Worm (Caenorhabditis elegans): ENCODE data around the gene capg-2.
A peak's percentile ranks its signal among the peaks of the same experiment; 100 is the strongest.

The capg-2 gene

DNA sequence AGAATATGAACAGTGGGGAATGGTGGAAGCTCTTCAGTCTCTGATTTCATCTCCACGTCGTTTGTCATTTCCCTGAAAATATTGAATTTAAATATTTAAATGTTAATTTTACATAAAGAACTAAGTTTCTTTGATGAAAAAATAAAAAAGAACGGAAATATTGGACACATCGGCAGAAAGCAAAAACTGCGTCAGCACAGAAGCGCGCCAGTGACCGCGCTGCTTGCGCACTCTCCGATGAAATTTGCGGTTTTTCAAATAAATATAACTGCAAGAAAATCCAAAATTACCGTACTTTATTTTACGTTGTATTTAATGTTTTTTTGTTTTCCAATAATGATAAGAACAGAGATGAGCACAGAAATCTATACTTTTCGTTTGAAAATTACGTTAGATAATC, 19.9 kb downstream of the capg-2 start, which contains the start of the genes srpa-68 and srh-16 (continued):
- TF ChIP-seq ztf-11 (tag; optimal IDR thresholded peaks at IDR 0.05) (no peak), sem-4 (tag; optimal IDR thresholded peaks at IDR 0.05) (peak; percentile 83), unc-39 (tag; optimal IDR thresholded peaks at IDR 0.05) (no peak), sma-9 (GFP tag; optimal IDR thresholded peaks at IDR 0.05) (peak; percentile 95), sma-9 (tag; optimal IDR thresholded peaks at IDR 0.05) (no peak), sma-3 (GFP tag; optimal IDR thresholded peaks at IDR 0.05) (peak; percentile 90)

DNA sequence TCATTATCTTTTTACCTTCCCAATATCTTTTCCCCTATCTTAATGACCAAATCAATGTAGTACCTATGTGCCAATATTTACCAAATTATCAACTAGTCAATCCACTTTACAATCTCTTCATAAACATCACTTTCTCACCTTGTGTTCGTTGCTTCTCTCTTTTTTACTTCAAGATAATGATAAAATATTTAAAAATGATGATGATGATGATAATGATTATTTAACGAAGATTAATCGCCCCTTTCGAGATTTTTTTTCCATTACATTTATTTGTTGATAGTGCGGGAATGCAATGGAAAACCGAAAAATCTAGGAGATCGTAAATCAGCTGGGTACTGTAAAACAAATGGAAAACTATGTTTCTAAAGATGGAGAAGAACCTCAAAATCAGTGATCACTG, 22.4 kb downstream of the capg-2 start:
- no peak for TF ChIP-seq sem-4 (tag; optimal IDR thresholded peaks at IDR 0.05)
- peak; percentile 12 for TF ChIP-seq mab-5 (tag; optimal IDR thresholded peaks at IDR 0.05)
- TF ChIP-seq nhr-23 (tag; optimal IDR thresholded peaks at IDR 0.05): no peak
- no peak for TF ChIP-seq alr-1 (tag; optimal IDR thresholded peaks at IDR 0.05)
- peak; percentile 28 for TF ChIP-seq nhr-25 (tag; optimal IDR thresholded peaks at IDR 0.05)
- no peak for TF ChIP-seq mbf-1 (tag; optimal IDR thresholded peaks at IDR 0.05)
- peak; percentile 22 for TF ChIP-seq egl-27 (tag; optimal IDR thresholded peaks at IDR 0.05)
- TF ChIP-seq sma-3 (GFP tag; optimal IDR thresholded peaks at IDR 0.05): peak; percentile 61

DNA sequence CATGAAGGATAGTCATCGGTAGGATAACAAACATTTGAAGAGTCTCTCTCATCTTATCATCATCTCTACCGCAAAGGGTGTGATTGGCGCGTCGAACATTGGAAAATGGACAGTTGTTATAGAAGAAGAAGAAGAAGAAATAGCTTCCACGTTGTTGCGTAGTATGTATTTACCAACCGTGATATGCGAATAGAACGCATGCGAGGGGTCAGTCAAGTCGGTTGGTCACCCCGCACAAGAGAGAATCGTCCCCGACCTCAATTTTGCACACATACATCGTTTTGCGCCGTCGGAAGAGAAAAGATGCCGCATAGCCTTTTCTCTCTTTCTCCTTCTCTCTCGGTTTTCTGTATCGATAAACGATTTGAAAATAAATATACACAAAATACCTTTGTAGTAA, 23.3 kb downstream of the capg-2 start:
- TF ChIP-seq ceh-16 (tag; optimal IDR thresholded peaks at IDR 0.05): no peak
- TF ChIP-seq sma-9 (GFP tag; optimal IDR thresholded peaks at IDR 0.05): peak; percentile 19
- no peak for TF ChIP-seq sma-9 (tag; optimal IDR thresholded peaks at IDR 0.05)
- peak; percentile 75 for TF ChIP-seq nhr-21 (tag; optimal IDR thresholded peaks at IDR 0.05)
- no peak for TF ChIP-seq mdl-1 (tag; optimal IDR thresholded peaks at IDR 0.05)
- TF ChIP-seq lin-39 (tag; optimal IDR thresholded peaks at IDR 0.05): no peak
- peak; percentile 14 for TF ChIP-seq sem-4 (tag; optimal IDR thresholded peaks at IDR 0.05)
- TF ChIP-seq unc-55 (GFP tag; optimal IDR thresholded peaks at IDR 0.05): no peak

DNA sequence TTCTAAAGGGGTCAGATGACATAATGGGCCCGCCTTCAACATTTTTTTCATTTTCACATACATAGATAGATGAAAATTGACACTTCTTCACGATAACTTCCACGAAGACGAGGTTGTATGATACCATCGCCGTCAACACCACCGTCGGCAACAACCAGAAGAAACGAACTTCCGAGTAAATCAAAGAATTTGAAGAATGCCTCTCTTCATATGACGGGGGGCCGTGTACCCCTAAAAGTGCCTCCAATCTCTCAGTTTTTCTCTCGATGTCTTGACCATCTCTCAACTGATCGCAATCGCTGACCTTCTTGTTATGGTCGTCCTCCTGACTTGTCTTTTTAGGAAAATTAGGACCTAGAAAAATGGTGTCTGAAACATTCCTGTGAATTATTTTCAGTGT, 23.8 kb downstream of the capg-2 start:
- TF ChIP-seq blmp-1 (tag; optimal IDR thresholded peaks at IDR 0.05; ENCODE audit: insufficient read depth): peak; percentile 26
- TF ChIP-seq nhr-129 (tag; optimal IDR thresholded peaks at IDR 0.05): peak; percentile 21
- TF ChIP-seq snpc-4 (tag; optimal IDR thresholded peaks at IDR 0.05): no peak
- peak; percentile 72 for TF ChIP-seq sma-9 (GFP tag; optimal IDR thresholded peaks at IDR 0.05)
- no peak for TF ChIP-seq sma-9 (tag; optimal IDR thresholded peaks at IDR 0.05)
- no peak for TF ChIP-seq gmeb-1 (tag; optimal IDR thresholded peaks at IDR 0.05)
- TF ChIP-seq nhr-25 (tag; optimal IDR thresholded peaks at IDR 0.05): peak; percentile 47
- TF ChIP-seq egl-27 (tag; optimal IDR thresholded peaks at IDR 0.05): no peak
- TF ChIP-seq Y55F3AM.14 (GFP tag; optimal IDR thresholded peaks at IDR 0.05): no peak
- TF ChIP-seq mdl-1 (tag; optimal IDR thresholded peaks at IDR 0.05): no peak
- no peak for TF ChIP-seq elt-3 (tag; optimal IDR thresholded peaks at IDR 0.05)
- peak; percentile 16 for TF ChIP-seq crh-2 (tag; optimal IDR thresholded peaks at IDR 0.05)
- TF ChIP-seq ceh-82 (tag; optimal IDR thresholded peaks at IDR 0.05): no peak
- no peak for TF ChIP-seq nhr-21 (tag; optimal IDR thresholded peaks at IDR 0.05)
- TF ChIP-seq elt-1 (tag; optimal IDR thresholded peaks at IDR 0.05): peak; percentile 73

DNA sequence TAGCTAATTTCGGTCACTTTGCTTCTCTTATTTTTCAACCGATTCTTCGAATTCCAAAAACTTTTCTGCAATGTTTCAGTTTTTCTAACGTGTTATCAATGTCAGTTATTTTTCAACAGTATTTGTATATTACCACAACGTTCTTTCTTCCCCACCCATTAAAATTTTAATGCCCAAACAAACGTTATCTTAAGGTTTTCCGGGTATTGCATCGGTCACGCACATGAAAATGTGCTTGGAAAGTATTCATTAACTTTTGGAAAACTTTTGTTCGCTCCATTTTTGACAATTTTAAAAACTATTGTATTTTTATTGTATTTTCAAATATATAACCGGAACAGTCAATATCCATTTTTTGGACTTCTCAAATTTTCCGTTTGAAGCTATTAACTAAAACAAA, 24.4 kb downstream of the capg-2 start:
- TF ChIP-seq gmeb-1 (tag; optimal IDR thresholded peaks at IDR 0.05): peak; percentile 22
- TF ChIP-seq fos-1 (tag; optimal IDR thresholded peaks at IDR 0.05): peak; percentile 3
- no peak for TF ChIP-seq lsy-2 (tag; optimal IDR thresholded peaks at IDR 0.05)

DNA sequence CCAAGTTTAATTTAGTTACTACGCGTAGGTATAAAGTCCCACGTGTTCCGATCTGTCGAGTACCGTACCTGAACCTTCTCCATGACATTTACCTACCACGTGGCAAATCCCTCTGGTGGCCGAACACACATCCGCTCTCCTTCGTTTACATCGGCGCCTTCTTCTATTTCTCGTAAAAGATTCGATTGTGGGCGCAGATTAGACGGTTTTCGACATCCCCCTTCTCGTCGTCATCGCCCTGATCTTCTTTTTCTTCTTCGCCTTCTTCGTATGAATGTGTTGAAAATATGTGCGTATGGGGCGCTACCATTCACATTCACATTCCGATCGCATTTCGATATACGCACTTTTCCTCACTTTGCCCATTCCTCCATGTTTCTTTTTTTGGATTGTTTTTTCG, 25.1 kb downstream of the capg-2 start:
- TF ChIP-seq unc-39 (tag; optimal IDR thresholded peaks at IDR 0.05) (no peak), lsy-2 (tag; optimal IDR thresholded peaks at IDR 0.05) (peak in 1 of 2 experiments; percentile 25), Y55F3AM.14 (GFP tag; optimal IDR thresholded peaks at IDR 0.05) (no peak), ceh-82 (tag; optimal IDR thresholded peaks at IDR 0.05) (no peak)

DNA sequence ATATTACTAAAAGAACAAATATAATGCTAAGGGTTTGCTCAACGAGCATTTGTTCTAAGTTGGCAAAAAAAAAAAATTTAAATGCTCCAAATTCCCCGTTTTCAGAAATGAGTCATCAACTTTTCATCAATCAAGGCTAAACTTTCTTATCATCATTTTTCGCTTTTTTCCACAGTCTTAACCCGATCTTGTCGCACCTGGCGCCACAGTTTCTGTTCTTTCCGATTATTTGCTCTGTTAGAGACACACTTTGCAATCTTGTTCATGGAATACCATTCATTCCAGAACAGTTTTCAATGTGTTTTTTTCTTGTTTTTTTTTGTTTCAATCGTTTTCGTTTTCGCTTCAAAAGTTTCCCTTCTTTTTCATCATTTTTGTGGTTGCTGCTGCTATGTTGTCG, 26.5 kb downstream of the capg-2 start:
- TF ChIP-seq ZK546.5 (tag; optimal IDR thresholded peaks at IDR 0.05) (no peak), nhr-237 (tag; optimal IDR thresholded peaks at IDR 0.05) (no peak), sma-3 (GFP tag; optimal IDR thresholded peaks at IDR 0.05) (peak; percentile 12), crh-2 (tag; optimal IDR thresholded peaks at IDR 0.05) (peak; percentile 51), nhr-25 (tag; optimal IDR thresholded peaks at IDR 0.05) (no peak), fos-1 (tag; optimal IDR thresholded peaks at IDR 0.05) (peak; percentile 92), nhr-10 (tag; optimal IDR thresholded peaks at IDR 0.05) (no peak), unc-39 (tag; optimal IDR thresholded peaks at IDR 0.05) (no peak), blmp-1 (tag; optimal IDR thresholded peaks at IDR 0.05; ENCODE audit: insufficient read depth) (no peak), egl-27 (tag; optimal IDR thresholded peaks at IDR 0.05) (no peak), sem-4 (tag; optimal IDR thresholded peaks at IDR 0.05) (no peak), unc-62 (GFP tag; optimal IDR thresholded peaks at IDR 0.05) (no peak), elt-3 (tag; optimal IDR thresholded peaks at IDR 0.05) (no peak), C34F6.9 (tag; optimal IDR thresholded peaks at IDR 0.05) (no peak), ztf-11 (tag; optimal IDR thresholded peaks at IDR 0.05) (no peak), ztf-1 (GFP tag; conservative IDR thresholded peaks at IDR 0.05) (no peak), alr-1 (tag; optimal IDR thresholded peaks at IDR 0.05) (no peak), nhr-23 (tag; optimal IDR thresholded peaks at IDR 0.05) (no peak), sma-9 (GFP tag; optimal IDR thresholded peaks at IDR 0.05) (peak; percentile 84), sma-9 (tag; optimal IDR thresholded peaks at IDR 0.05) (no peak), ama-1 (optimal IDR thresholded peaks at IDR 0.05) (no peak)
